Worm (Caenorhabditis elegans): ENCODE data around the gene otpl-4.
"Not testable (repeated sequence)": the region's sequence is repeated elsewhere in the genome, so short reads cannot be mapped to it uniquely, and the experiment has no call there.

otpl-4 gene

ce11 chrV:8533067-8533466 is 4.1 kb upstream of the otpl-4 start, which contains the start of the genes his-8 and his-7:
his-8 (minus strand) TSS chrV:8533086.
his-7 (plus strand) TSS chrV:8533379.
- TF ChIP-seq nhr-11 (tag; optimal IDR thresholded peaks at IDR 0.05); fkh-6 (tag; optimal IDR thresholded peaks at IDR 0.05); unc-3 (GFP tag; conservative IDR thresholded peaks at IDR 0.05); unc-3 (tag; optimal IDR thresholded peaks at IDR 0.05): not testable (repeated sequence)

DNA sequence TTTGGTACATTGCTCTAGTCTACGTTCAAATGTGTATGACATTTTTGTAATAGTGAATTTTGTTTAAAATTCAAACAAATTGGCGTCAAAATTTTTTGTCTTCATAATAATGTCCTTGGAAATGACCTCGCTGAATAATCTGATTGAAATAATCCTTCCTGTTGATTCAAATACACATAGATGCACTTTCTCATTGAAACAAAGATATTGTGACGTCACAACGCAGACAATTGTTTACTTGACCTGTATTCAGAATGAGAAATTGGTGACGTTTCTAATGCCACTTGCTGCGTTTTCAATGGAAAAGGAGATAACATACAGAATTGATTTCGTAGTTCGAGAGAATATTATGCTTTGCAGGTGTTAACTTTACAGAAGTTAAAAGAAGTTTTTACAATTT is 3.2 kb upstream of the otpl-4 start:
- TF ChIP-seq ceh-18 (tag; optimal IDR thresholded peaks at IDR 0.05) (no peak), pag-3 (tag; optimal IDR thresholded peaks at IDR 0.05; ENCODE audit: borderline replicate concordance) (no peak), ttx-3 (tag; optimal IDR thresholded peaks at IDR 0.05) (no peak), mec-3 (tag; optimal IDR thresholded peaks at IDR 0.05; ENCODE audit: borderline replicate concordance) (no peak), ceh-14 (tag; optimal IDR thresholded peaks at IDR 0.05) (no peak), syd-9 (tag; optimal IDR thresholded peaks at IDR 0.05) (no peak), ref-2 (tag; optimal IDR thresholded peaks at IDR 0.05) (no peak), ceh-6 (GFP tag; optimal IDR thresholded peaks at IDR 0.05) (no peak), dve-1 (tag; optimal IDR thresholded peaks at IDR 0.05) (no peak), nhr-232 (tag; optimal IDR thresholded peaks at IDR 0.05) (no peak), hlh-30 (tag; optimal IDR thresholded peaks at IDR 0.05; ENCODE audit: insufficient read depth) (no peak), ahr-1 (tag; optimal IDR thresholded peaks at IDR 0.05) (no peak), ceh-45 (GFP tag; IDR thresholded peaks at IDR 0.05) (no peak), elt-2 (tag; optimal IDR thresholded peaks at IDR 0.05) (no peak), pqm-1 (tag; optimal IDR thresholded peaks at IDR 0.05) (no peak), hlh-13 (GFP tag; optimal IDR thresholded peaks at IDR 0.05) (no peak), lim-6 (tag; optimal IDR thresholded peaks at IDR 0.05) (no peak)

- TF ChIP-seq ref-2 (tag; optimal IDR thresholded peaks at IDR 0.05), result peak; percentile 51
- TF ChIP-seq ceh-31 (tag; optimal IDR thresholded peaks at IDR 0.05), result peak; percentile 52
- TF ChIP-seq unc-3 (GFP tag; conservative IDR thresholded peaks at IDR 0.05), result peak; percentile 61
- TF ChIP-seq unc-3 (tag; optimal IDR thresholded peaks at IDR 0.05), result not testable (repeated sequence)
- TF ChIP-seq sox-2 (GFP tag; IDR thresholded peaks at IDR 0.05), result peak; percentile 30
Observed at ce11 chrV:8534534-8535283, 2.4 kb upstream of the otpl-4 start, which contains the start of the genes his-6 and his-5. his-6 (minus strand) TSS chrV:8534977. his-5 (plus strand) TSS chrV:8535214.

ce11 chrV:8536213-8536612 is 918 bp upstream of the otpl-4 start, which contains the start of gene his-39:
his-39 (plus strand) TSS chrV:8536513.
- no peak for TF ChIP-seq mec-3 (tag; optimal IDR thresholded peaks at IDR 0.05; ENCODE audit: borderline replicate concordance)
- TF ChIP-seq zip-5 (tag; optimal IDR thresholded peaks at IDR 0.05), result no peak
- TF ChIP-seq ceh-45 (GFP tag; IDR thresholded peaks at IDR 0.05), result no peak
- TF ChIP-seq unc-42 (tag; optimal IDR thresholded peaks at IDR 0.05), result no peak
- TF ChIP-seq hlh-8 (tag; optimal IDR thresholded peaks at IDR 0.05), result no peak
- TF ChIP-seq C38D4.7 (GFP tag; optimal IDR thresholded peaks at IDR 0.05), result no peak
- TF ChIP-seq hlh-6 (tag; optimal IDR thresholded peaks at IDR 0.05), result no peak
- TF ChIP-seq ceh-48 (tag; optimal IDR thresholded peaks at IDR 0.05), result no peak
- no peak for TF ChIP-seq rnt-1 (tag; optimal IDR thresholded peaks at IDR 0.05)
- no peak for TF ChIP-seq ceh-14 (tag; optimal IDR thresholded peaks at IDR 0.05)
- no peak for TF ChIP-seq fkh-6 (tag; optimal IDR thresholded peaks at IDR 0.05)
- no peak for TF ChIP-seq tbx-2 (tag; optimal IDR thresholded peaks at IDR 0.05)

DNA sequence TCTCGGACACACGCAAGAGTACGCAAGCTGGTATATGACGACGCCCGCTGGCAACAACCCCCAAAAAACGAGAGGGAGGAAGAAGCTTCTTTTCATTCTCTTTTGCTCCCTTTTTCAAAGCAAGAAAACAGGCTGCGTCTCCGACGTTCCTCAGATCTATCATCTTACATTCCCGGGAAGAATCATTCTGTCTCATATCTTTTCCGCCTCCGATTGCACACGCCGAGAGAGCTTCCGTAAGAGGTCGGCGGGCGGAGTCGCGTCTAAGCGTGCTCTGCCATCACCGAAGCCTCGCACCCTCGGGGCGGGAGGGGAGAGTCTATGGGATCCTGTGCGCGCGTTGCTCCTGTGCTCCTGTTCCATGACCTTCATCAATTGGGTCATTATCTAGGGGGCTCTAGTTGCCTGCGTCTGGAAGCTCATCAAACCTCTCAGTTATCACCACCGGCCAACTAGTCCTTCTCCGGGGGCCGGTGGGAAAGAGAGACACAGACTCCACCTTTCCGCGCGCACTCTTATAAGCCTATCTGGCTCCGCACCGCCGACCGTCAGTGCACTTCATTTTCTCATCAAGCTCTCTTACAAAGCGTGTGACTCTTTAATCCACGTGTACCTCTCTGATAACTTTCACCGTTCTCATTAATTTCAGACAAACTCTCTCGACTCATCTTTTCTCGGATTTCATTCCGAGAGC is 8.5 kb downstream of the otpl-4 start, which contains the start of the genes slc-17.8 and asns-1:
Gene slc-17.8 (minus strand): TSS at position 51 of the 694 bp plus-strand sequence.
Gene asns-1 (plus strand): TSS at position 644 of the 694 bp plus-strand sequence.
- TF ChIP-seq elt-4 (tag; optimal IDR thresholded peaks at IDR 0.05), result peak; percentile 1
- TF ChIP-seq ceh-22 (tag; optimal IDR thresholded peaks at IDR 0.05), result no peak
- TF ChIP-seq fkh-10 (GFP tag; optimal IDR thresholded peaks at IDR 0.05), result no peak
- TF ChIP-seq C08G9.2 (tag; optimal IDR thresholded peaks at IDR 0.05), result no peak
- no peak for TF ChIP-seq ceh-14 (tag; optimal IDR thresholded peaks at IDR 0.05)
- TF ChIP-seq odd-2 (tag; optimal IDR thresholded peaks at IDR 0.05), result no peak
- no peak for TF ChIP-seq pha-2 (tag; optimal IDR thresholded peaks at IDR 0.05)
- TF ChIP-seq ceh-24 (tag; optimal IDR thresholded peaks at IDR 0.05), result no peak

Measured in whole organism, late embryonic.